In the genomic region with DNA sequence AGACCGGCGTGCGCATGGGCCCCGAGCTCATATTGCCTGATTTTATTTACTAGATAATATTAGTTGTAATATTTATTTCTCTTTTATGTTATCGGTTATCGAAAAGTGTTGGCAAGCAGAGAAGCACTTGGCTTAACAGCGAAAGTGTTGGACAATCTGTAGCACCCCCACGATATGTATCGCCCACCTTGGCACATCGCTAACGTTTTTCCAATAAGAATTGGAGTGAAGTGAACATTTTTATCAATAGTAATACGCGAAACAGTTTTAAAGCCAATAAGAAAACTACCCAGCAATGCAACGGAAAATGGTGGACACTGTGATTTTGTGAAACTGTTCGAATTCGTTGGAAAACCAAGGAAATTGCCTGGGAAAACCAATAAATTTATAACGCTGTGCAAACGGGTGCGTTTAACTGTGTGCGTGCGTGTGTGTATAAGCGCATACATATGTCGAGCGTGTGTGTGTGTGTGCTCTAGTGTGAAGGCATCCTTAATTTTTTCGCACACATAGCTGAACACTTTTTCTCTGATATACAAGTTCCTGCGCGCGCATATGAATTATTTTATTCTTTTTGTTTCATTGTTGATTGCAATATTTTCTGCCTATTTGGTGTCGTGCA, we compare ENCODE assay signal across 1 fruit fly cellular context.
A peak's percentile ranks its signal among the peaks of the same experiment; 100 is the strongest.
TF ChIP-seq lines count a peak whose summit lies in the region.

A gene (minus strand): TSS at position 112 of the 622 bp plus-strand sequence.
A gene (plus strand): TSS at position 197 of the 622 bp plus-strand sequence.

TF ChIP-seq in whole organism, embryonic, 481 proteins besides CTCF, POLR2A, EP300 and RAD21 (continued from another document and continues in another):
- TF ChIP-seq crp (GFP tag; optimal IDR thresholded peaks at IDR 0.05; lab: Kevin White, UChicago) (peak in 1 of 2 experiments; percentile 36), Usf (GFP tag; optimal IDR thresholded peaks at IDR 0.05; lab: Kevin White, UChicago) (no peak), Gug (GFP tag; IDR thresholded peaks at IDR 0.05; lab: Robert Waterston, UW) (peak; percentile 71; the same call in 3 of the 4 replicates), jing (GFP tag; optimal IDR thresholded peaks at IDR 0.05; lab: Kevin White, UChicago) (no peak), amos (GFP tag; IDR thresholded peaks at IDR 0.05; lab: Robert Waterston, UW; ENCODE audit: partially characterized antibody) (peak; percentile 94), CG4404 (GFP tag; IDR thresholded peaks at IDR 0.05; lab: Robert Waterston, UW) (peak; percentile 31; the same call in 1 of the 2 replicates), sug (tag; optimal IDR thresholded peaks at IDR 0.05; lab: Kevin White, UChicago) (peak; percentile 52), zf30C (GFP tag; optimal IDR thresholded peaks at IDR 0.05; lab: Kevin White, UChicago) (no peak), CG10462 (GFP tag; optimal IDR thresholded peaks at IDR 0.05; lab: Kevin White, UChicago) (no peak), pzg (GFP tag; optimal IDR thresholded peaks at IDR 0.05; lab: Kevin White, UChicago) (peak; percentile 91), CG6254 (GFP tag; optimal IDR thresholded peaks at IDR 0.05; lab: Kevin White, UChicago) (no peak), CG18599 (GFP tag; optimal IDR thresholded peaks at IDR 0.05; lab: Kevin White, UChicago) (peak; percentile 68), CG12299 (tag; optimal IDR thresholded peaks at IDR 0.05; lab: Kevin White, UChicago) (peak; percentile 22), CG17361 (GFP tag; IDR thresholded peaks at IDR 0.05; lab: Robert Waterston, UW) (peak; percentile 14; the same call in 2 of the 3 replicates), aop (GFP tag; IDR thresholded peaks at IDR 0.05; lab: Robert Waterston, UW) (no peak), CrebB (tag; optimal IDR thresholded peaks at IDR 0.05; lab: Kevin White, UChicago) (peak; percentile 42), chn (GFP tag; optimal IDR thresholded peaks at IDR 0.05; lab: Kevin White, UChicago) (peak; percentile 74), cato (GFP tag; optimal IDR thresholded peaks at IDR 0.05; lab: Kevin White, UChicago; ENCODE audit: borderline replicate concordance) (no peak), ems (GFP tag; optimal IDR thresholded peaks at IDR 0.05; lab: Kevin White, UChicago) (peak; percentile 49), Scr (GFP tag; IDR thresholded peaks at IDR 0.05; lab: Robert Waterston, UW; ENCODE audit: partially characterized antibody) (peak; percentile 89), CG17612 (GFP tag; IDR thresholded peaks at IDR 0.05; lab: Robert Waterston, UW) (no peak), CG43689 (GFP tag; IDR thresholded peaks at IDR 0.05; lab: Robert Waterston, UW) (no peak), Hr78 (GFP tag; optimal IDR thresholded peaks at IDR 0.05; lab: Kevin White, UChicago) (no peak), caup (GFP tag; optimal IDR thresholded peaks at IDR 0.05; lab: Kevin White, UChicago; ENCODE audit: severe bottlenecking) (peak; percentile 72), CG15479 (GFP tag; optimal IDR thresholded peaks at IDR 0.05; lab: Kevin White, UChicago) (peak; percentile 67), Max (GFP tag; optimal IDR thresholded peaks at IDR 0.05; lab: Kevin White, UChicago) (peak; percentile 64), repo (GFP tag; optimal IDR thresholded peaks at IDR 0.05; lab: Kevin White, UChicago) (peak; percentile 37), CG3281 (GFP tag; optimal IDR thresholded peaks at IDR 0.05; lab: Kevin White, UChicago) (peak; percentile 48), lmd (GFP tag; IDR thresholded peaks at IDR 0.05; lab: Robert Waterston, UW) (peak; percentile 63; the same call in 1 of the 2 replicates), CG10565 (GFP tag; optimal IDR thresholded peaks at IDR 0.05; lab: Kevin White, UChicago) (no peak), CG9215 (GFP tag; IDR thresholded peaks at IDR 0.05; lab: Robert Waterston, UW) (peak; percentile 65), cas (GFP tag; IDR thresholded peaks at IDR 0.05; lab: Robert Waterston, UW) (peak; percentile 49; the same call in 1 of the 2 replicates), CG17328 (GFP tag; IDR thresholded peaks at IDR 0.05; lab: Robert Waterston, UW) (peak; percentile 58), salm (tag; optimal IDR thresholded peaks at IDR 0.05; lab: Kevin White, UChicago) (no peak), CG7786 (GFP tag; optimal IDR thresholded peaks at IDR 0.05; lab: Kevin White, UChicago) (peak; percentile 72), hth (optimal IDR thresholded peaks at IDR 0.05; lab: Kevin White, UChicago) (no peak), CG6813 (GFP tag; optimal IDR thresholded peaks at IDR 0.05; lab: Kevin White, UChicago) (no peak), h (optimal IDR thresholded peaks at IDR 0.05; lab: Kevin White, UChicago) (no peak), fd64A (GFP tag; optimal IDR thresholded peaks at IDR 0.05; lab: Kevin White, UChicago) (no peak), Abd-B (GFP tag; optimal IDR thresholded peaks at IDR 0.05; lab: Kevin White, UChicago) (peak; percentile 63), sim (GFP tag; IDR thresholded peaks at IDR 0.05; lab: Robert Waterston, UW) (no peak), Optix (GFP tag; IDR thresholded peaks at IDR 0.05; lab: Robert Waterston, UW) (no peak), Elba2 (GFP tag; optimal IDR thresholded peaks at IDR 0.05; lab: Kevin White, UChicago) (peak; percentile 99), CG12744 (GFP tag; optimal IDR thresholded peaks at IDR 0.05; lab: Kevin White, UChicago) (no peak), CG31365 (tag; optimal IDR thresholded peaks at IDR 0.05; lab: Kevin White, UChicago) (no peak), so (GFP tag; IDR thresholded peaks at IDR 0.05; lab: Robert Waterston, UW) (no peak), ase (GFP tag; IDR thresholded peaks at IDR 0.05; lab: Robert Waterston, UW) (no peak), sens (GFP tag; lab: Kevin White, UChicago) (peak; percentile 79), hb (GFP tag; IDR thresholded peaks at IDR 0.05; lab: Robert Waterston, UW; ENCODE audit: partially characterized antibody) (peak; percentile 88), danr (GFP tag; IDR thresholded peaks at IDR 0.05; lab: Robert Waterston, UW) (no peak), jigr1 (GFP tag; IDR thresholded peaks at IDR 0.05; lab: Robert Waterston, UW) (no peak), slp2 (GFP tag; optimal IDR thresholded peaks at IDR 0.05; lab: Kevin White, UChicago) (peak; percentile 45), CG7271 (tag; optimal IDR thresholded peaks at IDR 0.05; lab: Kevin White, UChicago) (no peak), mirr (GFP tag; optimal IDR thresholded peaks at IDR 0.05; lab: Kevin White, UChicago) (peak; percentile 30), Mes4 (GFP tag; optimal IDR thresholded peaks at IDR 0.05; lab: Kevin White, UChicago) (peak; percentile 64), CG11504 (tag; optimal IDR thresholded peaks at IDR 0.05; lab: Kevin White, UChicago) (peak; percentile 42), Aef1 (GFP tag; IDR thresholded peaks at IDR 0.05; lab: Robert Waterston, UW) (peak; percentile 49; the same call in 2 of the 3 replicates), CG3163 (GFP tag; optimal IDR thresholded peaks at IDR 0.05; lab: Kevin White, UChicago) (no peak), Xbp1 (GFP tag; optimal IDR thresholded peaks at IDR 0.05; lab: Kevin White, UChicago) (peak; percentile 66), CG8281 (tag; optimal IDR thresholded peaks at IDR 0.05; lab: Kevin White, UChicago) (no peak), otp (GFP tag; IDR thresholded peaks at IDR 0.05; lab: Robert Waterston, UW) (0 out of 3 replicates have a peak, but pooled peaks have one; percentile 17), hbn (GFP tag; IDR thresholded peaks at IDR 0.05; lab: Robert Waterston, UW; ENCODE audit: partially characterized antibody) (peak; percentile 82), CG13123 (GFP tag; optimal IDR thresholded peaks at IDR 0.05; lab: Kevin White, UChicago) (peak; percentile 29), lov (optimal IDR thresholded peaks at IDR 0.05; lab: Kevin White, UChicago) (no peak), lov (GFP tag; IDR thresholded peaks at IDR 0.05; lab: Robert Waterston, UW) (0 out of 3 replicates have a peak, but pooled peaks have one; percentile 59), Hmx (GFP tag; optimal IDR thresholded peaks at IDR 0.05; lab: Kevin White, UChicago) (no peak), ERR (GFP tag; optimal IDR thresholded peaks at IDR 0.05; lab: Kevin White, UChicago) (peak; percentile 42), CG34422 (GFP tag; IDR thresholded peaks at IDR 0.05; lab: Robert Waterston, UW) (peak; percentile 77; the same call in 2 of the 3 replicates), NC2α (GFP tag; optimal IDR thresholded peaks at IDR 0.05; lab: Kevin White, UChicago) (no peak), pum (GFP tag; optimal IDR thresholded peaks at IDR 0.05; lab: Kevin White, UChicago) (peak; percentile 52), Bdp1 (GFP tag; optimal IDR thresholded peaks at IDR 0.05; lab: Kevin White, UChicago) (peak; percentile 60), CG15269 (tag; optimal IDR thresholded peaks at IDR 0.05; lab: Kevin White, UChicago) (peak; percentile 46), CG11723 (GFP tag; optimal IDR thresholded peaks at IDR 0.05; lab: Kevin White, UChicago) (no peak), gfzf (GFP tag; optimal IDR thresholded peaks at IDR 0.05; lab: Kevin White, UChicago) (no peak), kah (GFP tag; optimal IDR thresholded peaks at IDR 0.05; lab: Kevin White, UChicago) (no peak), CHES-1-like (GFP tag; optimal IDR thresholded peaks at IDR 0.05; lab: Kevin White, UChicago) (peak; percentile 66), fru (optimal IDR thresholded peaks at IDR 0.05; lab: Kevin White, UChicago) (no peak), Six4 (GFP tag; optimal IDR thresholded peaks at IDR 0.05; lab: Kevin White, UChicago) (no peak), nerfin-2 (GFP tag; IDR thresholded peaks at IDR 0.05; lab: Robert Waterston, UW; ENCODE audit: partially characterized antibody) (peak; percentile 80), CG2116 (GFP tag; optimal IDR thresholded peaks at IDR 0.05; lab: Kevin White, UChicago) (peak; percentile 53), CG17802 (tag; optimal IDR thresholded peaks at IDR 0.05; lab: Kevin White, UChicago) (peak; percentile 13), ssp (GFP tag; IDR thresholded peaks at IDR 0.05; lab: Robert Waterston, UW) (peak; percentile 53), ro (GFP tag; IDR thresholded peaks at IDR 0.05; lab: Robert Waterston, UW) (no peak), gcm (GFP tag; optimal IDR thresholded peaks at IDR 0.05; lab: Kevin White, UChicago) (no peak), CG4707 (GFP tag; optimal IDR thresholded peaks at IDR 0.05; lab: Kevin White, UChicago) (no peak), ATbp (GFP tag; optimal IDR thresholded peaks at IDR 0.05; lab: Kevin White, UChicago) (no peak), CG10431 (GFP tag; optimal IDR thresholded peaks at IDR 0.05; lab: Kevin White, UChicago) (no peak), CG12391 (tag; optimal IDR thresholded peaks at IDR 0.05; lab: Kevin White, UChicago) (peak; percentile 33), CG2129 (GFP tag; IDR thresholded peaks at IDR 0.05; lab: Robert Waterston, UW; ENCODE audit: partially characterized antibody) (peak; percentile 62), CG31441 (GFP tag; IDR thresholded peaks at IDR 0.05; lab: Robert Waterston, UW) (peak; percentile 10; the same call in 1 of the 2 replicates), CG5953 (GFP tag; IDR thresholded peaks at IDR 0.05; lab: Robert Waterston, UW) (no peak), twi (tag; optimal IDR thresholded peaks at IDR 0.05; lab: Kevin White, UChicago) (peak; percentile 15), tio (GFP tag; optimal IDR thresholded peaks at IDR 0.05; lab: Kevin White, UChicago) (no peak), bsh (GFP tag; optimal IDR thresholded peaks at IDR 0.05; lab: Kevin White, UChicago) (peak in 1 of 2 experiments; percentile 39), sima (GFP tag; optimal IDR thresholded peaks at IDR 0.05; lab: Kevin White, UChicago) (no peak), gro (GFP tag; optimal IDR thresholded peaks at IDR 0.05; lab: Kevin White, UChicago) (peak; percentile 88), Sry-δ (GFP tag; optimal IDR thresholded peaks at IDR 0.05; lab: Kevin White, UChicago) (peak; percentile 94), CG6175 (GFP tag; IDR thresholded peaks at IDR 0.05; lab: Robert Waterston, UW) (0 out of 3 replicates have a peak, but pooled peaks have one; percentile 43), CG10267 (tag; optimal IDR thresholded peaks at IDR 0.05; lab: Kevin White, UChicago) (peak; percentile 95), ewg (GFP tag; optimal IDR thresholded peaks at IDR 0.05; lab: Kevin White, UChicago) (peak; percentile 71), CG32532 (GFP tag; IDR thresholded peaks at IDR 0.05; lab: Robert Waterston, UW) (peak; percentile 74; the same call in 1 of the 2 replicates), CG17385 (GFP tag; optimal IDR thresholded peaks at IDR 0.05; lab: Kevin White, UChicago) (peak; percentile 58), H15 (GFP tag; IDR thresholded peaks at IDR 0.05; lab: Robert Waterston, UW) (peak; percentile 47; the same call in 1 of the 3 replicates), shn (GFP tag; optimal IDR thresholded peaks at IDR 0.05; lab: Kevin White, UChicago) (peak; percentile 66), GATAe (GFP tag; conservative IDR thresholded peaks at IDR 0.05; lab: Robert Waterston, UW) (no peak), NC2β (GFP tag; optimal IDR thresholded peaks at IDR 0.05; lab: Kevin White, UChicago) (peak; percentile 37), CG18262 (tag; optimal IDR thresholded peaks at IDR 0.05; lab: Kevin White, UChicago) (no peak), lbe (GFP tag; optimal IDR thresholded peaks at IDR 0.05; lab: Kevin White, UChicago) (peak; percentile 80), CG3838 (GFP tag; optimal IDR thresholded peaks at IDR 0.05; lab: Kevin White, UChicago) (no peak), CG17359 (tag; optimal IDR thresholded peaks at IDR 0.05; lab: Kevin White, UChicago) (peak; percentile 42), CG12104 (GFP tag; optimal IDR thresholded peaks at IDR 0.05; lab: Kevin White, UChicago) (peak; percentile 9), CG8924 (tag; optimal IDR thresholded peaks at IDR 0.05; lab: Kevin White, UChicago) (peak; percentile 46), Vsx1 (GFP tag; optimal IDR thresholded peaks at IDR 0.05; lab: Kevin White, UChicago) (no peak), gce (GFP tag; IDR thresholded peaks at IDR 0.05; lab: Robert Waterston, UW) (no peak), lilli (GFP tag; optimal IDR thresholded peaks at IDR 0.05; lab: Kevin White, UChicago) (peak; percentile 70), trh (GFP tag; optimal IDR thresholded peaks at IDR 0.05; lab: Kevin White, UChicago) (peak; percentile 23), CG7556 (GFP tag; optimal IDR thresholded peaks at IDR 0.05; lab: Kevin White, UChicago) (peak; percentile 13), chm (GFP tag; IDR thresholded peaks at IDR 0.05; lab: Robert Waterston, UW) (peak; percentile 22; the same call in 1 of the 2 replicates), Lhr (GFP tag; optimal IDR thresholded peaks at IDR 0.05; lab: Kevin White, UChicago) (peak; percentile 47), CG12155 (GFP tag; optimal IDR thresholded peaks at IDR 0.05; lab: Kevin White, UChicago) (peak; percentile 73), CG14710 (tag; optimal IDR thresholded peaks at IDR 0.05; lab: Kevin White, UChicago) (peak; percentile 57), pita (GFP tag; optimal IDR thresholded peaks at IDR 0.05; lab: Kevin White, UChicago) (no peak)
